Fruit fly (Drosophila melanogaster) whole organism, embryonic: ENCODE results near the gene slpr.

Experiments used
- CG10274 ChIP-seq: fragments of 200-800 bp; sonication (Bioruptor generic); optimal IDR thresholded peaks from 3 replicates; lab custom pipeline; 2017; ENCODE audit warnings: missing biosample characterization, mild to moderate bottlenecking, missing genetic modification characterization
- CG12744 ChIP-seq: fragments of 200-800 bp; sonication (Bioruptor generic); optimal IDR thresholded peaks from 2 replicates; lab custom pipeline; 2016; ENCODE audit warnings: missing biosample characterization, missing genetic modification characterization
- CG14050 ChIP-seq: fragments of 200-800 bp; sonication (Bioruptor generic); IDR thresholded peaks from 3 replicates; pipeline ENCODE4 v1.3.6; 2022; ENCODE audit warnings: missing biosample characterization, missing genetic modification characterization
- CG15479 ChIP-seq: fragments of 200-800 bp; sonication (Bioruptor generic); optimal IDR thresholded peaks from 3 replicates; lab custom pipeline; 2019; ENCODE audit warnings: missing biosample characterization, mild to moderate bottlenecking, missing genetic modification characterization, moderate library complexity
- CG17385 ChIP-seq: fragments of 200-800 bp; sonication (Bioruptor generic); optimal IDR thresholded peaks from 3 replicates; lab custom pipeline; 2018; ENCODE audit warnings: missing biosample characterization, mild to moderate bottlenecking, missing genetic modification characterization
- CG2116 ChIP-seq: fragments of 200-800 bp; sonication (Bioruptor generic); optimal IDR thresholded peaks from 3 replicates; lab custom pipeline; 2018; ENCODE audit warnings: missing biosample characterization, mild to moderate bottlenecking, missing genetic modification characterization
- CG2199 ChIP-seq: fragments of 200-800 bp; sonication (Bioruptor generic); IDR thresholded peaks from 3 replicates; pipeline ENCODE4 v1.3.6; 2022; ENCODE audit warnings: missing biosample characterization, missing genetic modification characterization
- CG31365 ChIP-seq: fragments of 200-800 bp; sonication (Bioruptor generic); optimal IDR thresholded peaks from 2 replicates; lab custom pipeline; 2018; ENCODE audit warnings: missing biosample characterization, mild to moderate bottlenecking, missing genetic modification characterization
- CG33557 ChIP-seq: fragments of 200-800 bp; sonication (Bioruptor generic); optimal IDR thresholded peaks from 2 replicates; lab custom pipeline; 2019; ENCODE audit warnings: missing biosample characterization, mild to moderate bottlenecking, missing genetic modification characterization, moderate library complexity
- CG34422 ChIP-seq: fragments of 200-800 bp; sonication (Bioruptor generic); IDR thresholded peaks from 3 replicates; pipeline ENCODE4 v1.3.6; 2022; ENCODE audit warnings: missing biosample characterization, missing genetic modification characterization
- CG4360 ChIP-seq: fragments of 200-800 bp; sonication (Bioruptor generic); IDR thresholded peaks from 2 replicates; pipeline ENCODE4 v1.3.6; 2022; ENCODE audit warnings: missing biosample characterization, missing genetic modification characterization
- CG6813 ChIP-seq: fragments of 200-800 bp; sonication (Bioruptor generic); optimal IDR thresholded peaks from 2 replicates; lab custom pipeline; 2017; ENCODE audit warnings: missing biosample characterization, missing genetic modification characterization, mild to moderate bottlenecking, moderate library complexity, missing genetic modification reagents
- CG8089 ChIP-seq: fragments of 200-800 bp; sonication (Bioruptor generic); optimal IDR thresholded peaks from 3 replicates; lab custom pipeline; 2016; ENCODE audit warnings: missing biosample characterization, missing genetic modification characterization
- CG8924 ChIP-seq: fragments of 200-800 bp; optimal IDR thresholded peaks from 3 replicates; lab custom pipeline; 2019; ENCODE audit warnings: missing biosample characterization, mild to moderate bottlenecking, missing genetic modification characterization, moderate library complexity
- CG9609 ChIP-seq: fragments of 200-800 bp; sonication (Bioruptor generic); optimal IDR thresholded peaks from 3 replicates; lab custom pipeline; 2016; ENCODE audit warnings: missing biosample characterization, missing genetic modification characterization
- Camta ChIP-seq: fragments of 200-800 bp; sonication (Bioruptor generic); optimal IDR thresholded peaks from 2 replicates; lab custom pipeline; 2016; ENCODE audit warnings: missing biosample characterization, missing genetic modification characterization
- D ChIP-seq, 2 experiments: fragments of 200-800 bp in 1 of 2; fragments of >200 bp in 1 of 2; sonication (Bioruptor generic) in 1 of 2; optimal IDR thresholded peaks; 2 replicates in 1 of 2; 3 replicates in 1 of 2; lab custom pipeline; 2017; ENCODE audit warnings: mild to moderate bottlenecking in 1 of 2, missing biosample characterization in 1 of 2, missing genetic modification characterization in 1 of 2, missing genetic modification reagents in 1 of 2
- D19A ChIP-seq: fragments of 200-800 bp; optimal IDR thresholded peaks from 3 replicates; lab custom pipeline; 2019; ENCODE audit warnings: missing biosample characterization, mild to moderate bottlenecking, missing genetic modification characterization, moderate library complexity
- Meics ChIP-seq: fragments of 200-800 bp; sonication (Bioruptor generic); optimal IDR thresholded peaks from 2 replicates; lab custom pipeline; 2017; ENCODE audit warnings: missing biosample characterization, mild to moderate bottlenecking, missing genetic modification characterization
- Trl ChIP-seq, 3 experiments: fragments of >200 bp in 2 of 3; fragments of 200-800 bp in 1 of 3; sonication (Bioruptor generic) in 1 of 3; optimal IDR thresholded peaks; 2 replicates in 1 of 3; 3 replicates in 2 of 3; lab custom pipeline; 2016 to 2017; ENCODE audit warnings: missing biosample characterization in 1 of 3, missing genetic modification characterization in 1 of 3
- amos ChIP-seq: fragments of 200-800 bp; sonication (Bioruptor generic); IDR thresholded peaks from 2 replicates; pipeline ENCODE4 v1.3.6; 2022; ENCODE audit warnings: missing biosample characterization, missing genetic modification characterization; ENCODE audit not compliant: partially characterized antibody
- btn ChIP-seq: fragments of 200-800 bp; sonication (Bioruptor generic); optimal IDR thresholded peaks from 2 replicates; lab custom pipeline; 2016; ENCODE audit warnings: missing biosample characterization, missing genetic modification characterization
- cg ChIP-seq: fragments of 200-800 bp; sonication (Bioruptor generic); optimal IDR thresholded peaks from 3 replicates; lab custom pipeline; 2019; ENCODE audit warnings: missing biosample characterization, mild to moderate bottlenecking, missing genetic modification characterization, moderate library complexity
- ems ChIP-seq: fragments of 200-800 bp; sonication (Bioruptor generic); optimal IDR thresholded peaks from 3 replicates; lab custom pipeline; 2016; ENCODE audit warnings: missing biosample characterization, missing genetic modification characterization
- gem ChIP-seq: fragments of 200-800 bp; sonication (Bioruptor generic); optimal IDR thresholded peaks from 2 replicates; lab custom pipeline; 2019; ENCODE audit warnings: missing biosample characterization, mild to moderate bottlenecking, missing genetic modification characterization, moderate library complexity
- gfzf ChIP-seq: fragments of 200-800 bp; sonication (Bioruptor generic); optimal IDR thresholded peaks from 2 replicates; lab custom pipeline; 2016; ENCODE audit warnings: missing biosample characterization, mild to moderate bottlenecking, missing genetic modification characterization, moderate library complexity
- insv ChIP-seq, 2 experiments: fragments of 200-800 bp; sonication (Bioruptor generic); optimal IDR thresholded peaks; 3 replicates each; lab custom pipeline; 2016 to 2018; ENCODE audit warnings: missing biosample characterization in 2 of 2, missing genetic modification characterization in 2 of 2
- kay ChIP-seq: fragments of 200-800 bp; sonication (Bioruptor generic); optimal IDR thresholded peaks from 2 replicates; lab custom pipeline; 2016; ENCODE audit warnings: missing biosample characterization, missing genetic modification characterization
- kni ChIP-seq: fragments of 200-800 bp; sonication (Bioruptor generic); optimal IDR thresholded peaks from 3 replicates; lab custom pipeline; 2017; ENCODE audit warnings: mild to moderate bottlenecking, missing biosample characterization, missing genetic modification reagents, missing genetic modification characterization
- lola ChIP-seq, 3 experiments: fragments of >200 bp in 2 of 3; fragments of 200-800 bp in 1 of 3; sonication (Bioruptor generic) in 1 of 3; optimal IDR thresholded peaks; 2 replicates each; lab custom pipeline; 2017 to 2019; ENCODE audit warnings: missing biosample characterization in 3 of 3, missing genetic modification characterization in 3 of 3, mild to moderate bottlenecking in 1 of 3, moderate library complexity in 1 of 3
- nom ChIP-seq: fragments of 200-800 bp; sonication (Bioruptor generic); optimal IDR thresholded peaks from 2 replicates; lab custom pipeline; 2017; ENCODE audit warnings: missing biosample characterization, missing genetic modification characterization, mild to moderate bottlenecking, moderate library complexity, missing genetic modification reagents
- pros ChIP-seq: fragments of 200-800 bp; sonication (Bioruptor generic); optimal IDR thresholded peaks from 3 replicates; lab custom pipeline; 2019; ENCODE audit warnings: missing biosample characterization, mild to moderate bottlenecking, missing genetic modification characterization, moderate library complexity
- sd ChIP-seq: fragments of 200-800 bp; sonication (Bioruptor generic); optimal IDR thresholded peaks from 3 replicates; lab custom pipeline; 2018; ENCODE audit warnings: missing biosample characterization, mild to moderate bottlenecking, missing genetic modification characterization, moderate library complexity
- sens ChIP-seq: fragments of 200-800 bp; sonication (Bioruptor generic); peaks from one replicate; lab custom pipeline; 2016; ENCODE audit warnings: missing biosample characterization, missing genetic modification characterization
- sens-2 ChIP-seq: fragments of 200-800 bp; sonication (Bioruptor generic); IDR thresholded peaks from 2 replicates; pipeline ENCODE4 v1.3.6; 2022; ENCODE audit warnings: missing biosample characterization, missing genetic modification characterization
- sna ChIP-seq: fragments of 200-800 bp; sonication (Bioruptor generic); IDR thresholded peaks from 2 replicates; pipeline ENCODE4 v1.3.6; 2022; ENCODE audit warnings: missing biosample characterization, missing genetic modification characterization; ENCODE audit not compliant: partially characterized antibody
- so ChIP-seq: fragments of 200-800 bp; sonication (Bioruptor generic); IDR thresholded peaks from 3 replicates; pipeline ENCODE4 v1.3.6; 2022; ENCODE audit warnings: missing biosample characterization, missing genetic modification characterization
- sob ChIP-seq: fragments of 200-800 bp; sonication (Bioruptor generic); IDR thresholded peaks from 2 replicates; pipeline ENCODE4 v1.3.6; 2022; ENCODE audit warnings: missing biosample characterization, missing genetic modification characterization
- sqz ChIP-seq: fragments of 200-800 bp; sonication (Bioruptor generic); optimal IDR thresholded peaks from 3 replicates; lab custom pipeline; 2018; ENCODE audit warnings: missing biosample characterization, mild to moderate bottlenecking, missing genetic modification characterization
- stwl ChIP-seq: fragments of 200-800 bp; sonication (Bioruptor generic); optimal IDR thresholded peaks from 3 replicates; lab custom pipeline; 2018; ENCODE audit warnings: missing biosample characterization, mild to moderate bottlenecking, missing genetic modification characterization, moderate library complexity
- trh ChIP-seq: fragments of 200-800 bp; sonication (Bioruptor generic); optimal IDR thresholded peaks from 2 replicates; lab custom pipeline; 2016; ENCODE audit warnings: missing biosample characterization, missing genetic modification characterization
- yki ChIP-seq: fragments of >200 bp; optimal IDR thresholded peaks from 3 replicates; lab custom pipeline; 2018
- z ChIP-seq: fragments of 200-800 bp; sonication (Bioruptor generic); IDR thresholded peaks from 3 replicates; pipeline ENCODE4 v1.3.6; 2022; ENCODE audit warnings: missing biosample characterization, missing genetic modification characterization
- zen ChIP-seq: fragments of 200-800 bp; sonication (Bioruptor generic); optimal IDR thresholded peaks from 3 replicates; lab custom pipeline; 2018; ENCODE audit warnings: missing biosample characterization, mild to moderate bottlenecking, missing genetic modification characterization, moderate library complexity

slpr gene

DNA sequence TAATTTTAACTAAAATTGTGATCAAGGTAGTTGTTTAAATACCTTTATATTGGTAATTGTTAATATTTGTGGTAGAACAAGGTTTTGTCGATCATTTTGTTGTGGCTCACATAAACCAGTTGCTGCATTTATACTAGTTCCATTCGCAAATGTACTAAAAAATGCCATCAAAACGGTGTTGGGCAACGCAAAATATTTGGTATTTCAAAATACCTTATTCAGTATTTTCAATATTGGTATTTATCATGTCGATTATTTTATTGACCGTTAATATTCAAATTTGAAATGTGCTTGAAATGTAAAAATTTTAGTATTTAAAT lies at the start of gene slpr (continued):
- peak; percentile 83 for TF ChIP-seq gfzf (GFP tag; lab: Kevin White, UChicago)
- TF ChIP-seq CG2116 (GFP tag; lab: Kevin White, UChicago): peak; percentile 57

dm6 chrX:8215855-8216586 lies 39.0 kb upstream of the slpr start:
- TF ChIP-seq CG4360 (peak; percentile 69), sens (GFP tag; lab: Kevin White, UChicago) (peak; percentile 65), Camta (GFP tag; lab: Kevin White, UChicago) (no peak), yki (lab: Kevin White, UChicago) (peak; percentile 57), CG31365 (tag; lab: Kevin White, UChicago) (no peak), so (GFP tag; lab: Robert Waterston, UW) (no peak), kni (GFP tag; lab: Kevin White, UChicago) (peak; percentile 57), CG33557 (GFP tag; lab: Kevin White, UChicago) (no peak), CG15479 (peak; percentile 99), zen (tag; lab: Kevin White, UChicago) (peak; percentile 94), Trl (optimal IDR thresholded peaks at IDR 0.05; lab: Kevin White, UChicago) (peak; percentile 39 to 83), Trl (GFP tag; optimal IDR thresholded peaks at IDR 0.05; lab: Kevin White, UChicago) (no peak), CG17385 (GFP tag; lab: Kevin White, UChicago) (peak; percentile 63), CG8924 (tag; lab: Kevin White, UChicago) (peak; percentile 8), sna (GFP tag; lab: Robert Waterston, UW) (0 out of 2 replicates have a peak, but pooled peaks have one; percentile 14), z (peak; percentile 45; the same call in 1 of the 3 replicates), CG8089 (GFP tag; lab: Kevin White, UChicago) (no peak), stwl (peak; percentile 11), CG9609 (GFP tag; lab: Kevin White, UChicago) (no peak), sens-2 (GFP tag; lab: Robert Waterston, UW) (no peak), CG14050 (no peak), sqz (peak; percentile 67), insv (GFP tag; optimal IDR thresholded peaks at IDR 0.05; lab: Kevin White, UChicago) (no peak), trh (GFP tag; lab: Kevin White, UChicago) (no peak), cg (GFP tag; lab: Kevin White, UChicago) (peak; percentile 66), CG2199 (GFP tag; lab: Robert Waterston, UW) (0 out of 3 replicates have a peak, but pooled peaks have one; percentile 35), Meics (GFP tag; lab: Kevin White, UChicago) (no peak), amos (0 out of 2 replicates have a peak, but pooled peaks have one; percentile 4), nom (GFP tag; lab: Kevin White, UChicago) (peak; percentile 7), CG12744 (GFP tag; lab: Kevin White, UChicago) (no peak), ems (GFP tag; lab: Kevin White, UChicago) (no peak)

dm6 chrX:8215094-8215854 lies 38.3 kb upstream of the slpr start:
- TF ChIP-seq CG17385 (GFP tag; lab: Kevin White, UChicago): peak; percentile 84
- TF ChIP-seq cg (GFP tag; lab: Kevin White, UChicago): peak; percentile 74
- no peak for TF ChIP-seq sob (GFP tag; lab: Robert Waterston, UW)
- TF ChIP-seq CG10274 (GFP tag; lab: Kevin White, UChicago): peak; percentile 53
- peak; percentile 72 for TF ChIP-seq D19A
- no peak for TF ChIP-seq CG34422 (GFP tag; lab: Robert Waterston, UW)
- TF ChIP-seq sd (tag; lab: Kevin White, UChicago): peak; percentile 26
- TF ChIP-seq pros (GFP tag; lab: Kevin White, UChicago): peak; percentile 85
- TF ChIP-seq lola (GFP tag; optimal IDR thresholded peaks at IDR 0.05; lab: Kevin White, UChicago): peak in 1 of 3 experiments; percentile 24
- peak; percentile 78 for TF ChIP-seq D (optimal IDR thresholded peaks at IDR 0.05; lab: Kevin White, UChicago)
- TF ChIP-seq D (GFP tag; optimal IDR thresholded peaks at IDR 0.05; lab: Kevin White, UChicago): no peak
- TF ChIP-seq CG6813: no peak
- TF ChIP-seq btn (GFP tag; lab: Kevin White, UChicago): no peak
- peak; percentile 43 for TF ChIP-seq yki (lab: Kevin White, UChicago)
- TF ChIP-seq zen (tag; lab: Kevin White, UChicago): peak; percentile 56
- peak; percentile 40 for TF ChIP-seq kni (GFP tag; lab: Kevin White, UChicago)
- peak; percentile 4 for TF ChIP-seq gem (tag; lab: Kevin White, UChicago)
- TF ChIP-seq kay (GFP tag; lab: Kevin White, UChicago): no peak
